Worm (Caenorhabditis elegans) whole organism, L4/young adult: Measurements from ENCODE around the gene Y57A10A.29.

Experiments used
- W03F9.2 ChIP-seq: fragments of 150-350 bp; optimal IDR thresholded peaks from 2 replicates; lab custom pipeline; 2014; ENCODE audit warnings: missing biosample characterization, missing genetic modification characterization
- dao-5 ChIP-seq: sonication (generic microtip); optimal IDR thresholded peaks from 2 replicates; lab custom pipeline; 2016; ENCODE audit warnings: missing genotype, missing genetic modification characterization, moderate library complexity, missing compliant biosample characterization
- him-1 ChIP-seq: sonication (generic microtip); optimal IDR thresholded peaks from 2 replicates; lab custom pipeline; 2016; ENCODE audit warnings: missing genotype, missing genetic modification reagents, missing genetic modification characterization, missing compliant biosample characterization

The Y57A10A.29 gene

ce11 chrII:12263971-12264554, 15.3 kb upstream of the Y57A10A.29 start, which contains the start of gene faxc-1:
Gene faxc-1, plus strand, starts transcription at chrII:12264192.
- TF ChIP-seq him-1 (tag; lab: Kevin White, UChicago): no peak
- no peak for TF ChIP-seq dao-5 (tag; lab: Kevin White, UChicago)
- no peak for TF ChIP-seq W03F9.2

- TF ChIP-seq dao-5 (tag; lab: Kevin White, UChicago) (no peak), him-1 (tag; lab: Kevin White, UChicago) (no peak), W03F9.2 (no peak)
These were observed 14.5 kb upstream of the Y57A10A.29 start for ce11 chrII:12264847-12265246.

- TF ChIP-seq W03F9.2: no peak
- no peak for TF ChIP-seq dao-5 (tag; lab: Kevin White, UChicago)
- no peak for TF ChIP-seq him-1 (tag; lab: Kevin White, UChicago)
These were observed 13.2 kb upstream of the Y57A10A.29 start, which contains the start of gene tric-1B.1 for ce11 chrII:12266145-12266544. Gene tric-1B.1, minus strand, starts transcription at chrII:12266245.

ce11 chrII:12266797-12267196, 12.6 kb upstream of the Y57A10A.29 start:
- TF ChIP-seq him-1 (tag; lab: Kevin White, UChicago): no peak

- TF ChIP-seq dao-5 (tag; lab: Kevin White, UChicago): no peak
These were observed 10.5 kb upstream of the Y57A10A.29 start for ce11 chrII:12268857-12269256.

ce11 chrII:12274944-12275343, 4.4 kb upstream of the Y57A10A.29 start, which contains the start of gene Y57A10A.27:
Gene Y57A10A.27, minus strand, starts transcription at chrII:12275044.
- TF ChIP-seq him-1 (tag; lab: Kevin White, UChicago) (no peak), dao-5 (tag; lab: Kevin White, UChicago) (no peak), W03F9.2 (no peak)

ce11 chrII:12278602-12279001, 759 bp upstream of the Y57A10A.29 start:
- TF ChIP-seq dao-5 (tag; lab: Kevin White, UChicago) (no peak), W03F9.2 (no peak), him-1 (tag; lab: Kevin White, UChicago) (no peak)

- no peak for TF ChIP-seq dao-5 (tag; lab: Kevin White, UChicago)
- no peak for TF ChIP-seq him-1 (tag; lab: Kevin White, UChicago)
- TF ChIP-seq W03F9.2: no peak
These were observed 999 bp downstream of the Y57A10A.29 start, which contains the start of gene ife-5 for ce11 chrII:12280360-12280759. Gene ife-5, plus strand, starts transcription at chrII:12280660.

ce11 chrII:12284045-12284444, 4.7 kb downstream of the Y57A10A.29 start:
- TF ChIP-seq W03F9.2 (no peak), him-1 (tag; lab: Kevin White, UChicago) (no peak), dao-5 (tag; lab: Kevin White, UChicago) (no peak)

- TF ChIP-seq W03F9.2 (no peak), him-1 (tag; lab: Kevin White, UChicago) (no peak), dao-5 (tag; lab: Kevin White, UChicago) (no peak)
These were observed 9.7 kb downstream of the Y57A10A.29 start, which contains the start of gene Y57A10A.31 for ce11 chrII:12289085-12289484. Gene Y57A10A.31, plus strand, starts transcription at chrII:12289385.

- TF ChIP-seq dao-5 (tag; lab: Kevin White, UChicago) (no peak), W03F9.2 (no peak), him-1 (tag; lab: Kevin White, UChicago) (no peak)
These were observed 17.2 kb downstream of the Y57A10A.29 start for ce11 chrII:12296591-12296990.

ce11 chrII:12300680-12301079, 21.3 kb downstream of the Y57A10A.29 start:
- TF ChIP-seq dao-5 (tag; lab: Kevin White, UChicago) (no peak), W03F9.2 (no peak), him-1 (tag; lab: Kevin White, UChicago) (no peak)

ce11 chrII:12301233-12301632, 21.9 kb downstream of the Y57A10A.29 start:
- TF ChIP-seq W03F9.2 (no peak), him-1 (tag; lab: Kevin White, UChicago) (no peak), dao-5 (tag; lab: Kevin White, UChicago) (no peak)

- TF ChIP-seq W03F9.2 (no peak), dao-5 (tag; lab: Kevin White, UChicago) (no peak), him-1 (tag; lab: Kevin White, UChicago) (no peak)
These were observed 23.0 kb downstream of the Y57A10A.29 start, which contains the start of gene C50E10.1 for ce11 chrII:12302354-12302753. Gene C50E10.1, minus strand, starts transcription at chrII:12302454.

- TF ChIP-seq him-1 (tag; lab: Kevin White, UChicago): no peak
- no peak for TF ChIP-seq dao-5 (tag; lab: Kevin White, UChicago)
- no peak for TF ChIP-seq W03F9.2
These were observed 23.8 kb downstream of the Y57A10A.29 start, which contains the start of gene sre-50 for ce11 chrII:12303142-12303541. Gene sre-50, plus strand, starts transcription at chrII:12303525.
